Fruit fly (Drosophila melanogaster) whole organism, embryonic: ENCODE results near the gene ATPsynbeta.

Experiments
- B-H2 ChIP-seq: fragments of 200-800 bp; sonication (Bioruptor generic); optimal IDR thresholded peaks from 2 replicates; lab custom pipeline; 2018; ENCODE audit warnings: missing biosample characterization, mild to moderate bottlenecking, missing genetic modification characterization
- BEAF-32 ChIP-seq: fragments of 200-800 bp; sonication (Bioruptor generic); optimal IDR thresholded peaks from 3 replicates; lab custom pipeline; 2017; ENCODE audit warnings: missing biosample characterization, missing genetic modification characterization, mild to moderate bottlenecking, moderate library complexity, missing genetic modification reagents
- Blimp-1 ChIP-seq: fragments of 200-800 bp; sonication (Bioruptor generic); optimal IDR thresholded peaks from 3 replicates; lab custom pipeline; 2018; ENCODE audit warnings: missing biosample characterization, missing genetic modification characterization, mild to moderate bottlenecking, moderate library complexity, missing genetic modification reagents
- CG10209 ChIP-seq: fragments of 200-800 bp; sonication (Bioruptor generic); optimal IDR thresholded peaks from 3 replicates; lab custom pipeline; 2017; ENCODE audit warnings: missing biosample characterization, mild to moderate bottlenecking, missing genetic modification characterization, missing genetic modification reagents
- CG10267 ChIP-seq: fragments of 200-800 bp; sonication (Bioruptor generic); optimal IDR thresholded peaks from 2 replicates; lab custom pipeline; 2018; ENCODE audit warnings: missing biosample characterization, mild to moderate bottlenecking, missing genetic modification characterization, moderate library complexity
- CG11456 ChIP-seq: fragments of 200-800 bp; sonication (Bioruptor generic); IDR thresholded peaks from 3 replicates; pipeline ENCODE4 v1.3.6; 2022; ENCODE audit warnings: missing biosample characterization, missing genetic modification characterization
- CG13296 ChIP-seq: fragments of 200-800 bp; sonication (Bioruptor generic); optimal IDR thresholded peaks from 3 replicates; lab custom pipeline; 2018; ENCODE audit warnings: missing biosample characterization, mild to moderate bottlenecking, missing genetic modification characterization
- CG14014 ChIP-seq: fragments of 200-800 bp; sonication (Bioruptor generic); IDR thresholded peaks from 2 replicates; pipeline ENCODE4 v1.3.6; 2022; ENCODE audit warnings: missing biosample characterization, missing genetic modification characterization
- CG15073 ChIP-seq: fragments of 200-800 bp; sonication (Bioruptor generic); optimal IDR thresholded peaks from 2 replicates; lab custom pipeline; 2016; ENCODE audit warnings: missing biosample characterization, missing genetic modification characterization
- CG17186 ChIP-seq: fragments of 200-800 bp; sonication (Bioruptor generic); optimal IDR thresholded peaks from 3 replicates; lab custom pipeline; 2017; ENCODE audit warnings: missing biosample characterization, missing genetic modification reagents, missing genetic modification characterization
- CG17802 ChIP-seq: fragments of 200-800 bp; sonication (Bioruptor generic); optimal IDR thresholded peaks from 2 replicates; lab custom pipeline; 2018; ENCODE audit warnings: missing biosample characterization, mild to moderate bottlenecking, missing genetic modification characterization, moderate library complexity
- CG17912 ChIP-seq: fragments of 200-800 bp; sonication (Bioruptor generic); optimal IDR thresholded peaks from 2 replicates; lab custom pipeline; 2018; ENCODE audit warnings: missing biosample characterization, mild to moderate bottlenecking, missing genetic modification characterization
- CG2129 ChIP-seq: fragments of 200-800 bp; sonication (Bioruptor generic); IDR thresholded peaks from 2 replicates; pipeline ENCODE4 v1.3.6; 2022; ENCODE audit warnings: missing biosample characterization, missing genetic modification characterization; ENCODE audit not compliant: partially characterized antibody
- CG2875 ChIP-seq: fragments of 200-800 bp; sonication (Bioruptor generic); optimal IDR thresholded peaks from 2 replicates; lab custom pipeline; 2017; ENCODE audit warnings: missing biosample characterization, mild to moderate bottlenecking, missing genetic modification characterization, missing genetic modification reagents
- CG33213 ChIP-seq: fragments of 200-800 bp; sonication (Bioruptor generic); optimal IDR thresholded peaks from 3 replicates; lab custom pipeline; 2016; ENCODE audit warnings: missing biosample characterization, missing genetic modification characterization
- CG4328 ChIP-seq: fragments of 200-800 bp; sonication (Bioruptor generic); optimal IDR thresholded peaks from 3 replicates; lab custom pipeline; 2017; ENCODE audit warnings: missing biosample characterization, missing genetic modification reagents, missing genetic modification characterization
- CG4730 ChIP-seq: fragments of 200-800 bp; sonication (Bioruptor generic); IDR thresholded peaks from 2 replicates; pipeline ENCODE4 v1.3.6; 2022; ENCODE audit warnings: missing biosample characterization, missing genetic modification characterization
- CG5953 ChIP-seq: fragments of 200-800 bp; sonication (Bioruptor generic); IDR thresholded peaks from 2 replicates; pipeline ENCODE4 v1.3.6; 2022; ENCODE audit warnings: missing biosample characterization, missing genetic modification characterization
- CG8924 ChIP-seq: fragments of 200-800 bp; optimal IDR thresholded peaks from 3 replicates; lab custom pipeline; 2019; ENCODE audit warnings: missing biosample characterization, mild to moderate bottlenecking, missing genetic modification characterization, moderate library complexity
- D19A ChIP-seq: fragments of 200-800 bp; optimal IDR thresholded peaks from 3 replicates; lab custom pipeline; 2019; ENCODE audit warnings: missing biosample characterization, mild to moderate bottlenecking, missing genetic modification characterization, moderate library complexity
- Dip2 ChIP-seq: fragments of 200-800 bp; sonication (Bioruptor generic); IDR thresholded peaks from 2 replicates; pipeline ENCODE4 v1.3.6; 2022; ENCODE audit warnings: missing biosample characterization, missing genetic modification characterization
- Doc2 ChIP-seq: fragments of 200-800 bp; sonication (Bioruptor generic); IDR thresholded peaks from 2 replicates; pipeline ENCODE4 v1.3.6; 2022; ENCODE audit warnings: missing biosample characterization, missing genetic modification characterization
- Doc3 ChIP-seq: fragments of 200-800 bp; sonication (Bioruptor generic); IDR thresholded peaks from 3 replicates; pipeline ENCODE4 v1.3.6; 2022; ENCODE audit warnings: missing biosample characterization, missing genetic modification characterization; ENCODE audit not compliant: partially characterized antibody
- Elba2 ChIP-seq: fragments of 200-800 bp; sonication (Bioruptor generic); optimal IDR thresholded peaks from 3 replicates; lab custom pipeline; 2016; ENCODE audit warnings: missing biosample characterization, missing genetic modification characterization
- Ets97D ChIP-seq: fragments of 200-800 bp; sonication (Bioruptor generic); optimal IDR thresholded peaks from 3 replicates; lab custom pipeline; 2016; ENCODE audit warnings: missing biosample characterization, missing genetic modification characterization
- GATAe ChIP-seq: fragments of 200-800 bp; sonication (Bioruptor generic); conservative IDR thresholded peaks from 2 replicates; pipeline ENCODE4 v1.3.6; 2022; ENCODE audit warnings: missing biosample characterization, missing genetic modification characterization
- HLH54F ChIP-seq: fragments of 200-800 bp; sonication (Bioruptor generic); optimal IDR thresholded peaks from 3 replicates; lab custom pipeline; 2016; ENCODE audit warnings: missing biosample characterization, missing genetic modification characterization
- HmgD ChIP-seq: fragments of 200-800 bp; sonication (Bioruptor generic); optimal IDR thresholded peaks from 3 replicates; lab custom pipeline; 2016; ENCODE audit warnings: missing biosample characterization, missing genetic modification characterization
- Hr39 ChIP-seq: fragments of >200 bp; optimal IDR thresholded peaks from 2 replicates; lab custom pipeline; 2017
- Max ChIP-seq: fragments of 200-800 bp; sonication (Bioruptor generic); optimal IDR thresholded peaks from 2 replicates; lab custom pipeline; 2016; ENCODE audit warnings: missing biosample characterization, mild to moderate bottlenecking, missing genetic modification characterization
- Nf-YC ChIP-seq: fragments of 200-800 bp; optimal IDR thresholded peaks from 3 replicates; lab custom pipeline; 2019; ENCODE audit warnings: missing biosample characterization, mild to moderate bottlenecking, missing genetic modification characterization, moderate library complexity
- PHDP ChIP-seq: fragments of 200-800 bp; sonication (Bioruptor generic); optimal IDR thresholded peaks from 3 replicates; lab custom pipeline; 2018; ENCODE audit warnings: missing biosample characterization, mild to moderate bottlenecking, missing genetic modification characterization, moderate library complexity
- Side ChIP-seq: fragments of 200-800 bp; sonication (Bioruptor generic); optimal IDR thresholded peaks from 2 replicates; lab custom pipeline; 2016; ENCODE audit warnings: missing biosample characterization, missing genetic modification characterization
- Sin3A ChIP-seq: fragments of >200 bp; optimal IDR thresholded peaks from 2 replicates; lab custom pipeline; 2018
- Stat92E ChIP-seq, 3 experiments: fragments of >200 bp in 2 of 3; fragments of 200-800 bp in 1 of 3; sonication (Bioruptor generic) in 1 of 3; optimal IDR thresholded peaks; 2 replicates each; lab custom pipeline; 2017 to 2019; ENCODE audit warnings: missing biosample characterization in 3 of 3, missing genetic modification characterization in 3 of 3, mild to moderate bottlenecking in 1 of 3, moderate library complexity in 1 of 3
- Tbp ChIP-seq: fragments of >200 bp; optimal IDR thresholded peaks from 2 replicates; lab custom pipeline; 2018; ENCODE audit warnings: missing biosample characterization, missing genetic modification characterization
- YL-1 ChIP-seq: fragments of 200-800 bp; sonication (Bioruptor generic); optimal IDR thresholded peaks from 3 replicates; lab custom pipeline; 2017; ENCODE audit warnings: missing biosample characterization, mild to moderate bottlenecking, missing genetic modification characterization
- bigmax ChIP-seq: fragments of 200-800 bp; sonication (Bioruptor generic); optimal IDR thresholded peaks from 2 replicates; lab custom pipeline; 2018; ENCODE audit warnings: missing biosample characterization, mild to moderate bottlenecking, missing genetic modification characterization
- chinmo ChIP-seq: fragments of 200-800 bp; sonication (Bioruptor generic); IDR thresholded peaks from 4 replicates; pipeline ENCODE4 v1.3.6; 2022; ENCODE audit warnings: missing biosample characterization, missing genetic modification characterization; ENCODE audit not compliant: partially characterized antibody
- disco-r ChIP-seq: fragments of 200-800 bp; sonication (Bioruptor generic); optimal IDR thresholded peaks from 2 replicates; lab custom pipeline; 2016; ENCODE audit warnings: missing biosample characterization, missing genetic modification characterization
- dmrt99B ChIP-seq: fragments of 200-800 bp; sonication (Bioruptor generic); optimal IDR thresholded peaks from 2 replicates; lab custom pipeline; 2018; ENCODE audit warnings: missing biosample characterization, mild to moderate bottlenecking, missing genetic modification characterization, moderate library complexity
- fd102C ChIP-seq: fragments of 200-800 bp; sonication (Bioruptor generic); optimal IDR thresholded peaks from 2 replicates; lab custom pipeline; 2018; ENCODE audit warnings: missing biosample characterization, mild to moderate bottlenecking, missing genetic modification characterization, moderate library complexity
- lbe ChIP-seq: fragments of 200-800 bp; sonication (Bioruptor generic); optimal IDR thresholded peaks from 2 replicates; lab custom pipeline; 2016; ENCODE audit warnings: missing biosample characterization, mild to moderate bottlenecking, missing genetic modification characterization
- maf-S ChIP-seq: fragments of 200-800 bp; sonication (Bioruptor generic); optimal IDR thresholded peaks from 2 replicates; lab custom pipeline; 2016; ENCODE audit warnings: missing biosample characterization, missing genetic modification characterization
- nerfin-2 ChIP-seq: fragments of 200-800 bp; sonication (Bioruptor generic); IDR thresholded peaks from 2 replicates; pipeline ENCODE4 v1.3.6; 2022; ENCODE audit warnings: missing biosample characterization, missing genetic modification characterization; ENCODE audit not compliant: partially characterized antibody
- pros ChIP-seq: fragments of 200-800 bp; sonication (Bioruptor generic); optimal IDR thresholded peaks from 3 replicates; lab custom pipeline; 2019; ENCODE audit warnings: missing biosample characterization, mild to moderate bottlenecking, missing genetic modification characterization, moderate library complexity
- row ChIP-seq: fragments of 200-800 bp; sonication (Bioruptor generic); IDR thresholded peaks from 3 replicates; pipeline ENCODE4 v1.3.6; 2022; ENCODE audit warnings: missing biosample characterization, missing genetic modification characterization
- stc ChIP-seq: fragments of 200-800 bp; sonication (Bioruptor generic); IDR thresholded peaks from 2 replicates; pipeline ENCODE4 v1.3.6; 2022; ENCODE audit warnings: missing biosample characterization, missing genetic modification characterization
- tgo ChIP-seq: fragments of 200-800 bp; sonication (Bioruptor generic); IDR thresholded peaks from 3 replicates; pipeline ENCODE4 v1.3.6; 2022; ENCODE audit warnings: missing biosample characterization, missing genetic modification characterization
- zen ChIP-seq: fragments of 200-800 bp; sonication (Bioruptor generic); optimal IDR thresholded peaks from 3 replicates; lab custom pipeline; 2018; ENCODE audit warnings: missing biosample characterization, mild to moderate bottlenecking, missing genetic modification characterization, moderate library complexity

ATPsynbeta gene

DNA sequence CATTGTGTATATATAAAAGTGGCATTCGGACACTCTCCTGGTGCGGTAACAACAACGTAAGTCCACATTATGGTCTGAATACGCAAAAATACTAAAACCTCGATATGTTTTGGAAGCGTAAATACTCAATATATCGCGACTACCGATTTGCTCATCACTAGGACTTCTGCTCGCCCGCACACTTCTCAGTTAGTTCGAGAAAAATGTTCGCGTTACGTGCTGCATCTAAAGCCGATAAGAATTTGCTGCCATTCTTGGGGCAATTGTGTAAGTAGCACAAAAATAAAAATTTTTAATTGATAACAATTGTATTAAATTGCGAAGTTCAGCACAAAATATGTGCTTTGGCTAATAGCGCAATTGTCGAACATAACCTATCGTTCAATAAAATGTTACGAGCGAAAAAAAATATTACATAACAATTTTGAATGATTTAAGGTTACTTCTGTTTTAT, 430 bp downstream of the ATPsynbeta start, which contains the start of gene CG11076 (continued):
- TF ChIP-seq pros, result no peak
- no peak for TF ChIP-seq dmrt99B (tag; lab: Kevin White, UChicago)
- peak in 1 of 3 experiments; percentile 61 for TF ChIP-seq Stat92E (GFP tag; optimal IDR thresholded peaks at IDR 0.05; lab: Kevin White, UChicago)
- TF ChIP-seq fd102C (GFP tag; lab: Kevin White, UChicago), result peak; percentile 20
- TF ChIP-seq Side, result peak; percentile 25
- TF ChIP-seq CG17912 (GFP tag; lab: Kevin White, UChicago), result peak; percentile 82
- TF ChIP-seq Elba2 (GFP tag; lab: Kevin White, UChicago), result no peak
- peak; percentile 64; the same call in 1 of the 2 replicates for TF ChIP-seq nerfin-2 (GFP tag; lab: Robert Waterston, UW)
- no peak for TF ChIP-seq CG11456 (GFP tag; lab: Robert Waterston, UW)
- peak; percentile 80 for TF ChIP-seq row (GFP tag; lab: Robert Waterston, UW)
- peak; percentile 46 for TF ChIP-seq CG4328 (GFP tag; lab: Kevin White, UChicago)
- TF ChIP-seq Sin3A (lab: Kevin White, UChicago), result peak; percentile 3
- TF ChIP-seq GATAe (GFP tag; lab: Robert Waterston, UW), result no peak
- peak; percentile 11 for TF ChIP-seq maf-S (GFP tag; lab: Kevin White, UChicago)
- no peak for TF ChIP-seq CG15073 (GFP tag; lab: Kevin White, UChicago)
- TF ChIP-seq Blimp-1 (GFP tag; lab: Kevin White, UChicago), result no peak
- peak; percentile 94 for TF ChIP-seq CG17802 (tag; lab: Kevin White, UChicago)
- peak; percentile 41 for TF ChIP-seq Nf-YC (tag; lab: Kevin White, UChicago)
- no peak for TF ChIP-seq stc (GFP tag; lab: Robert Waterston, UW)
- TF ChIP-seq CG33213 (GFP tag; lab: Kevin White, UChicago), result peak; percentile 42
- 0 out of 2 replicates have a peak, but pooled peaks have one; percentile 27 for TF ChIP-seq CG2129 (GFP tag; lab: Robert Waterston, UW)
- TF ChIP-seq CG13296, result peak; percentile 66
- TF ChIP-seq Hr39 (lab: Kevin White, UChicago), result no peak
- peak; percentile 6 for TF ChIP-seq B-H2
- no peak for TF ChIP-seq CG4730 (GFP tag; lab: Robert Waterston, UW)
- no peak for TF ChIP-seq HmgD (GFP tag; lab: Kevin White, UChicago)
- peak; percentile 17 for TF ChIP-seq CG10267 (tag; lab: Kevin White, UChicago)
- TF ChIP-seq CG14014 (GFP tag; lab: Robert Waterston, UW), result peak; percentile 22; the same call in 1 of the 2 replicates
- TF ChIP-seq CG2875 (GFP tag; lab: Kevin White, UChicago), result peak; percentile 41
- TF ChIP-seq Doc3 (GFP tag; lab: Robert Waterston, UW), result no peak; the same call in 1 of the 3 replicates
- TF ChIP-seq HLH54F, result no peak
- peak; percentile 25 for TF ChIP-seq PHDP (tag; lab: Kevin White, UChicago)
- peak; percentile 45 for TF ChIP-seq Ets97D (GFP tag; lab: Kevin White, UChicago)
- no peak for TF ChIP-seq Max (GFP tag; lab: Kevin White, UChicago)
- peak; percentile 93 for TF ChIP-seq bigmax (GFP tag; lab: Kevin White, UChicago)
- TF ChIP-seq YL-1 (GFP tag; lab: Kevin White, UChicago), result peak; percentile 97
- TF ChIP-seq tgo (GFP tag; lab: Robert Waterston, UW), result no peak
- TF ChIP-seq disco-r (GFP tag; lab: Kevin White, UChicago), result no peak
- no peak for TF ChIP-seq CG10209 (GFP tag; lab: Kevin White, UChicago)
- peak; percentile 76 for TF ChIP-seq BEAF-32 (GFP tag; lab: Kevin White, UChicago)
- peak; percentile 52 for TF ChIP-seq lbe (GFP tag; lab: Kevin White, UChicago)
- no peak for TF ChIP-seq CG5953 (GFP tag; lab: Robert Waterston, UW)
- no peak for TF ChIP-seq Doc2 (GFP tag; lab: Robert Waterston, UW)
- TF ChIP-seq D19A (tag; lab: Kevin White, UChicago), result no peak
- TF ChIP-seq Tbp (GFP tag; lab: Kevin White, UChicago), result no peak
- peak; percentile 54 for TF ChIP-seq CG17186
- peak; percentile 4 for TF ChIP-seq zen (tag; lab: Kevin White, UChicago)
- no peak for TF ChIP-seq chinmo (GFP tag; lab: Robert Waterston, UW)
- TF ChIP-seq Dip2 (GFP tag; lab: Robert Waterston, UW), result no peak
- TF ChIP-seq CG8924, result no peak
